Worm (Caenorhabditis elegans) whole organism, L4 larva: Measurements from ENCODE around the gene T26H5.11.

Source experiments
- D1046.2 ChIP-seq: fragments of 200-800 bp; sonication (Bioruptor generic); IDR thresholded peaks from 2 replicates; pipeline ENCODE4 v1.3.6; 2022; ENCODE audit warnings: missing genetic modification characterization, missing compliant biosample characterization
- F26F4.8 ChIP-seq: fragments of 200-800 bp; sonication (Bioruptor generic); conservative IDR thresholded peaks from 2 replicates; pipeline ENCODE4 v1.3.6; 2022; ENCODE audit warnings: missing genetic modification characterization, missing compliant biosample characterization
- R02D3.7 ChIP-seq: fragments of 150-350 bp; sonication (generic microtip); optimal IDR thresholded peaks from 3 replicates; lab custom pipeline; 2014; ENCODE audit warnings: missing biosample characterization, missing genetic modification characterization
- T20F7.1 ChIP-seq: fragments of 200-800 bp; sonication (Bioruptor generic); optimal IDR thresholded peaks from 2 replicates; lab custom pipeline; 2018; ENCODE audit warnings: mild to moderate bottlenecking, missing genetic modification characterization, missing compliant biosample characterization
- Y105C5A.15 ChIP-seq: fragments of 200-800 bp; sonication (Bioruptor generic); IDR thresholded peaks from 2 replicates; pipeline ENCODE4 v1.3.6; 2022; ENCODE audit warnings: missing genetic modification characterization, missing compliant biosample characterization
- arid-1 ChIP-seq: fragments of 200-800 bp; sonication (Bioruptor generic); conservative IDR thresholded peaks from 2 replicates; pipeline ENCODE4 v1.3.6; 2022; ENCODE audit warnings: missing genetic modification reagents, missing genetic modification characterization, missing compliant biosample characterization
- attf-4 ChIP-seq: sonication (generic microtip); optimal IDR thresholded peaks from 3 replicates; lab custom pipeline; 2017; ENCODE audit warnings: missing biosample characterization, missing genetic modification characterization
- ceh-44 ChIP-seq: fragments of 200-800 bp; sonication (Bioruptor generic); IDR thresholded peaks from 2 replicates; pipeline ENCODE4 v1.3.6; 2022; ENCODE audit warnings: missing genetic modification reagents, missing genetic modification characterization, missing compliant biosample characterization
- ctbp-1 ChIP-seq: fragments of 200-800 bp; sonication (Bioruptor generic); IDR thresholded peaks from 2 replicates; pipeline ENCODE4 v1.3.6; 2022; ENCODE audit warnings: missing genetic modification reagents, missing genetic modification characterization, missing compliant biosample characterization
- daf-16 ChIP-seq, 3 experiments: sonication (generic microtip); optimal IDR thresholded peaks; 2 replicates each; lab custom pipeline; 2016 to 2017; ENCODE audit warnings: missing genetic modification characterization in 3 of 3, missing genetic modification reagents in 3 of 3, mild to moderate bottlenecking in 2 of 3, missing compliant biosample characterization in 2 of 3, missing biosample characterization in 1 of 3, moderate library complexity in 1 of 3
- dmd-6 ChIP-seq: fragments of 200-800 bp; sonication (Bioruptor generic); IDR thresholded peaks from 2 replicates; pipeline ENCODE4 v1.3.6; 2022; ENCODE audit warnings: missing genetic modification reagents, missing genetic modification characterization, missing compliant biosample characterization
- dve-1 ChIP-seq: sonication (generic microtip); optimal IDR thresholded peaks from 2 replicates; lab custom pipeline; 2017; ENCODE audit warnings: antibody characterized with exemption, mild to moderate bottlenecking, missing genetic modification characterization, missing compliant biosample characterization; ENCODE audit not compliant: insufficient read depth
- gei-8 ChIP-seq: fragments of 200-800 bp; sonication (Bioruptor generic); optimal IDR thresholded peaks from 2 replicates; lab custom pipeline; 2018; ENCODE audit warnings: mild to moderate bottlenecking, missing genetic modification characterization, missing compliant biosample characterization
- hmg-1.1 ChIP-seq: fragments of 200-800 bp; sonication (Bioruptor generic); IDR thresholded peaks from 2 replicates; pipeline ENCODE4 v1.3.6; 2022; ENCODE audit warnings: missing genetic modification reagents, missing genetic modification characterization, missing compliant biosample characterization
- lim-7 ChIP-seq: fragments of 200-800 bp; sonication (Bioruptor generic); IDR thresholded peaks from 2 replicates; pipeline ENCODE4 v1.3.6; 2022; ENCODE audit warnings: missing genetic modification characterization, missing compliant biosample characterization
- lin-13 ChIP-seq: fragments of 150-350 bp; optimal IDR thresholded peaks from 2 replicates; lab custom pipeline; 2014; ENCODE audit warnings: missing biosample characterization, missing genetic modification reagents, missing genetic modification characterization
- lin-29 ChIP-seq: fragments of 200-800 bp; sonication (Bioruptor generic); IDR thresholded peaks from 2 replicates; pipeline ENCODE4 v1.3.6; 2022; ENCODE audit warnings: missing genetic modification reagents, missing genetic modification characterization, missing compliant biosample characterization
- lsy-2 ChIP-seq, 2 experiments: fragments of 150-350 bp in 1 of 2; sonication (generic microtip) in 1 of 2; optimal IDR thresholded peaks; 2 replicates each; lab custom pipeline; 2014 to 2017; ENCODE audit warnings: missing biosample characterization in 2 of 2, missing genetic modification characterization in 2 of 2
- madf-5 ChIP-seq, 2 experiments: fragments of 200-800 bp; sonication (Bioruptor generic); IDR thresholded peaks; 2 replicates each; pipeline ENCODE4 v1.3.6; 2022; ENCODE audit warnings: missing compliant biosample characterization in 2 of 2, missing genetic modification characterization in 2 of 2
- mes-2 ChIP-seq: sonication (generic microtip); optimal IDR thresholded peaks from 2 replicates; lab custom pipeline; 2016; ENCODE audit warnings: missing genotype, mild to moderate bottlenecking, missing genetic modification characterization, missing compliant biosample characterization; ENCODE audit not compliant: poor library complexity, severe bottlenecking
- mxl-2 ChIP-seq: fragments of 200-800 bp; sonication (Bioruptor generic); conservative IDR thresholded peaks from 2 replicates; pipeline ENCODE4 v1.3.6; 2022; ENCODE audit warnings: missing genetic modification reagents, missing genetic modification characterization, missing compliant biosample characterization
- mxl-3 ChIP-seq: fragments of 200-800 bp; sonication (Bioruptor generic); optimal IDR thresholded peaks from 2 replicates; lab custom pipeline; 2018; ENCODE audit warnings: mild to moderate bottlenecking, missing genetic modification characterization, missing compliant biosample characterization
- nhr-28 ChIP-seq: fragments of 150-350 bp; optimal IDR thresholded peaks from 2 replicates; lab custom pipeline; 2014; ENCODE audit warnings: missing biosample characterization, missing genetic modification characterization
- nhr-41 ChIP-seq: fragments of 200-800 bp; sonication (Bioruptor generic); IDR thresholded peaks from 2 replicates; pipeline ENCODE4 v1.3.6; 2022; ENCODE audit warnings: missing genetic modification reagents, missing genetic modification characterization, missing compliant biosample characterization
- nhr-77 ChIP-seq: fragments of 150-350 bp; optimal IDR thresholded peaks from 2 replicates; lab custom pipeline; 2014; ENCODE audit warnings: missing biosample characterization, missing genetic modification characterization
- pqm-1 ChIP-seq: sonication (generic microtip); optimal IDR thresholded peaks from 2 replicates; lab custom pipeline; 2017; ENCODE audit warnings: missing biosample characterization, missing genetic modification characterization
- saeg-2 ChIP-seq: fragments of 200-800 bp; sonication (Bioruptor generic); IDR thresholded peaks from 2 replicates; pipeline ENCODE4 v1.3.6; 2022; ENCODE audit warnings: missing genetic modification reagents, missing genetic modification characterization, missing compliant biosample characterization
- set-16 ChIP-seq: fragments of 200-800 bp; sonication (Bioruptor generic); IDR thresholded peaks from 2 replicates; pipeline ENCODE4 v1.3.6; 2022; ENCODE audit warnings: missing genetic modification reagents, missing genetic modification characterization, missing compliant biosample characterization
- skn-1 ChIP-seq: fragments of 150-350 bp; optimal IDR thresholded peaks from 2 replicates; lab custom pipeline; 2014; ENCODE audit warnings: missing biosample characterization, missing genetic modification characterization
- unc-62 ChIP-seq, 3 experiments: fragments of 150-350 bp in 1 of 3; sonication (generic microtip); optimal IDR thresholded peaks in 2 of 3; peaks in 1 of 3; 1 replicate in 1 of 3; 2 replicates in 2 of 3; lab custom pipeline; 2014 to 2017; ENCODE audit warnings: missing biosample characterization in 3 of 3, missing genetic modification characterization in 3 of 3, missing genetic modification reagents in 3 of 3, missing genotype in 1 of 3

T26H5.11 gene

ce11 chrV:15429125-15429524 is 15.0 kb downstream of the T26H5.11 start:
- TF ChIP-seq nhr-41 (GFP tag; lab: Robert Waterston, UW), result peak; percentile 69; the same call in 1 of the 2 replicates
- peak; percentile 74; the same call in 1 of the 2 replicates for TF ChIP-seq F26F4.8 (GFP tag; lab: Robert Waterston, UW)
- peak; percentile 40; the same call in 1 of the 2 replicates for TF ChIP-seq Y105C5A.15 (GFP tag; lab: Robert Waterston, UW)

ce11 chrV:15426944-15427343 is 17.1 kb downstream of the T26H5.11 start, which contains the start of gene fbxa-209:
Gene fbxa-209 (minus strand): TSS chrV:15427044.
- TF ChIP-seq T20F7.1 (GFP tag; lab: Kevin White, UChicago) (peak; percentile 31), attf-4 (tag; lab: Kevin White, UChicago) (no peak), daf-16 (GFP tag; optimal IDR thresholded peaks at IDR 0.05; lab: Kevin White, UChicago) (no peak), daf-16 (tag; optimal IDR thresholded peaks at IDR 0.05; lab: Kevin White, UChicago) (peak; percentile 23), dve-1 (tag; lab: Kevin White, UChicago) (peak; percentile 41)

- TF ChIP-seq lsy-2 (tag; optimal IDR thresholded peaks at IDR 0.05; lab: Kevin White, UChicago) (no peak), gei-8 (GFP tag; lab: Kevin White, UChicago) (no peak), mxl-2 (GFP tag; lab: Robert Waterston, UW) (no peak), dve-1 (tag; lab: Kevin White, UChicago) (peak; percentile 32), ceh-44 (GFP tag; lab: Robert Waterston, UW) (no peak), nhr-28 (tag; lab: Kevin White, UChicago) (peak; percentile 6), daf-16 (GFP tag; optimal IDR thresholded peaks at IDR 0.05; lab: Kevin White, UChicago) (no peak), daf-16 (tag; optimal IDR thresholded peaks at IDR 0.05; lab: Kevin White, UChicago) (peak; percentile 30), dmd-6 (no peak), pqm-1 (tag; lab: Kevin White, UChicago) (peak; percentile 65)
These were observed 18.6 kb downstream of the T26H5.11 start, which contains the start of gene Y36E3A.2 for ce11 chrV:15425368-15426091. Gene Y36E3A.2 (plus strand): TSS chrV:15426041.

- no peak for TF ChIP-seq lim-7 (GFP tag; lab: Robert Waterston, UW)
- peak in 1 of 2 experiments; percentile 96 for TF ChIP-seq unc-62 (GFP tag; optimal IDR thresholded peaks at IDR 0.05 in 1 of 2; lab: Kevin White, UChicago)
- no peak for TF ChIP-seq unc-62 (tag; optimal IDR thresholded peaks at IDR 0.05; lab: Kevin White, UChicago)
These were observed 20.5 kb downstream of the T26H5.11 start, which contains the start of gene fbxa-104 for ce11 chrV:15423601-15424000. Gene fbxa-104 (minus strand): TSS chrV:15423683.

DNA sequence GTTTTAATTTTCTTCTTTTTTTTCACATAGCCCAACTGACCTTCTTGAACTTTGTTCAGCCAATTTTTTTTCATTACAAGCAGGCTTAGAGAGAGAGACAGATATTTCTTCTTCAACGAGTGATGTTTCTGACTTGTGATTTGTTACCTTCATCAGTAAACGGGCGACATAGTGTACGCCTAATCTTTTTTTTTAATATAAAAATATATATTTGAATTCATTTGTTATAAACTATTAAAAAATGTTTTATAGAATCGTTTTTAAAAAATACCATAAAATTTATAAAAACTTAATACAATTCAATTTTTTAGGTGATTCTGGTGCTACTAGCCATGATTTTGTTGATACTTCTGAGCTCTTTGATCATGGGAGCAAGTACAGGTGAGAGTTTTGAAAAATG is 26.3 kb downstream of the T26H5.11 start, which contains the start of gene T06E6.10:
T06E6.10 (plus strand) TSS at position 301 of the 400 bp plus-strand sequence.
- TF ChIP-seq saeg-2 (GFP tag; lab: Robert Waterston, UW), result no peak
- no peak for TF ChIP-seq mes-2 (tag; lab: Kevin White, UChicago)
- no peak for TF ChIP-seq madf-5 (GFP tag; IDR thresholded peaks at IDR 0.05; lab: Robert Waterston, UW)
- TF ChIP-seq hmg-1.1 (GFP tag; lab: Robert Waterston, UW), result no peak
- no peak for TF ChIP-seq attf-4 (tag; lab: Kevin White, UChicago)
- TF ChIP-seq nhr-77, result no peak

- TF ChIP-seq mxl-3 (GFP tag; lab: Kevin White, UChicago), result no peak
- no peak for TF ChIP-seq skn-1 (tag; lab: Kevin White, UChicago)
- no peak for TF ChIP-seq nhr-41 (GFP tag; lab: Robert Waterston, UW)
- TF ChIP-seq lim-7 (GFP tag; lab: Robert Waterston, UW), result no peak
These were observed 28.1 kb downstream of the T26H5.11 start, which contains the start of gene srh-265 for ce11 chrV:15415951-15416350. Gene srh-265 (plus strand): TSS chrV:15416251.

ce11 chrV:15413847-15414246 is 30.2 kb downstream of the T26H5.11 start, which contains the start of gene srh-264:
Gene srh-264 (plus strand): TSS chrV:15414147.
- no peak for TF ChIP-seq hmg-1.1 (GFP tag; lab: Robert Waterston, UW)
- TF ChIP-seq lin-29 (GFP tag; lab: Robert Waterston, UW), result no peak
- TF ChIP-seq R02D3.7 (tag; lab: Kevin White, UChicago), result no peak
- no peak for TF ChIP-seq nhr-41 (GFP tag; lab: Robert Waterston, UW)
- TF ChIP-seq ctbp-1 (GFP tag; lab: Robert Waterston, UW), result no peak
- no peak for TF ChIP-seq arid-1 (GFP tag; lab: Robert Waterston, UW)
- no peak for TF ChIP-seq D1046.2 (GFP tag; lab: Robert Waterston, UW)
- TF ChIP-seq lin-13 (GFP tag; lab: Kevin White, UChicago), result no peak
- no peak for TF ChIP-seq set-16 (GFP tag; lab: Robert Waterston, UW)
